Fruit fly (Drosophila melanogaster): ENCODE data around the gene Rab9D.

Rab9D gene

dm6 chrX:10585158-10585634 is 3.7 kb upstream of the Rab9D start, which contains the start of gene spri (continued):
- TF ChIP-seq CG7368 (GFP tag; optimal IDR thresholded peaks at IDR 0.05) (peak; percentile 2), Hr4 (GFP tag; optimal IDR thresholded peaks at IDR 0.05) (peak; percentile 7), CG31627 (GFP tag; optimal IDR thresholded peaks at IDR 0.05) (no peak), ss (GFP tag; optimal IDR thresholded peaks at IDR 0.05) (peak; percentile 58 to 74), Ets21C (GFP tag; optimal IDR thresholded peaks at IDR 0.05) (no peak), fd85E (GFP tag; optimal IDR thresholded peaks at IDR 0.05) (peak; percentile 43), CG6163 (GFP tag; IDR thresholded peaks at IDR 0.05) (peak; percentile 68), CG6276 (GFP tag; optimal IDR thresholded peaks at IDR 0.05) (peak; percentile 83), Sox14 (GFP tag; optimal IDR thresholded peaks at IDR 0.05) (peak; percentile 9), dsx (GFP tag; optimal IDR thresholded peaks at IDR 0.05; ENCODE audit: poor library complexity, severe bottlenecking) (peak; percentile 39), CG10669 (GFP tag; optimal IDR thresholded peaks at IDR 0.05) (peak; percentile 29), net (GFP tag; optimal IDR thresholded peaks at IDR 0.05) (no peak), Ets96B (tag; optimal IDR thresholded peaks at IDR 0.05) (peak; percentile 31), CG11294 (GFP tag; IDR thresholded peaks at IDR 0.05) (no peak), Hr38 (GFP tag; optimal IDR thresholded peaks at IDR 0.05) (no peak), Hr39 (GFP tag; optimal IDR thresholded peaks at IDR 0.05) (no peak), CG6792 (GFP tag; optimal IDR thresholded peaks at IDR 0.05) (no peak), CG8319 (GFP tag; optimal IDR thresholded peaks at IDR 0.05) (peak; percentile 14), Smox (GFP tag; optimal IDR thresholded peaks at IDR 0.05) (no peak), CG8119 (GFP tag; IDR thresholded peaks at IDR 0.05) (peak; percentile 66; the same call in 2 of the 3 replicates), Blimp-1 (GFP tag; optimal IDR thresholded peaks at IDR 0.05) (no peak)

- TF ChIP-seq CG15336 (GFP tag; IDR thresholded peaks at IDR 0.05), result no peak
- no peak for TF ChIP-seq CG11762 (GFP tag; optimal IDR thresholded peaks at IDR 0.05; ENCODE audit: insufficient read depth)
- no peak for TF ChIP-seq fkh (GFP tag; optimal IDR thresholded peaks at IDR 0.05)
- no peak for TF ChIP-seq topi (GFP tag; optimal IDR thresholded peaks at IDR 0.05)
- no peak for TF ChIP-seq CG8319 (GFP tag; optimal IDR thresholded peaks at IDR 0.05)
- TF ChIP-seq svp (GFP tag), result no peak
- TF ChIP-seq CG6163 (GFP tag; IDR thresholded peaks at IDR 0.05), result no peak
- TF ChIP-seq CG3032 (tag; optimal IDR thresholded peaks at IDR 0.05), result no peak
- no peak for TF ChIP-seq CG11294 (GFP tag; IDR thresholded peaks at IDR 0.05)
- TF ChIP-seq lz (GFP tag; optimal IDR thresholded peaks at IDR 0.05), result no peak
- TF ChIP-seq Eip75B (GFP tag; optimal IDR thresholded peaks at IDR 0.05), result no peak
- TF ChIP-seq CG3919 (GFP tag; optimal IDR thresholded peaks at IDR 0.05), result no peak
- no peak for TF ChIP-seq acj6 (GFP tag; optimal IDR thresholded peaks at IDR 0.05)
- TF ChIP-seq Hr38 (GFP tag; optimal IDR thresholded peaks at IDR 0.05), result no peak
- TF ChIP-seq ss (GFP tag; optimal IDR thresholded peaks at IDR 0.05), result no peak
- TF ChIP-seq pdm3 (GFP tag; optimal IDR thresholded peaks at IDR 0.05), result no peak
- TF ChIP-seq CG31627 (GFP tag; optimal IDR thresholded peaks at IDR 0.05), result no peak
- TF ChIP-seq esn (GFP tag; optimal IDR thresholded peaks at IDR 0.05), result no peak
- no peak for TF ChIP-seq eg (GFP tag; IDR thresholded peaks at IDR 0.05)
Observed at dm6 chrX:10586173-10586572, 2.7 kb upstream of the Rab9D start.

dm6 chrX:10587445-10587844 is 1.4 kb upstream of the Rab9D start:
- TF ChIP-seq CG6854 (GFP tag; optimal IDR thresholded peaks at IDR 0.05), result no peak
- no peak for TF ChIP-seq CG8319 (GFP tag; optimal IDR thresholded peaks at IDR 0.05)
- peak; percentile 66 for TF ChIP-seq topi (GFP tag; optimal IDR thresholded peaks at IDR 0.05)
- peak; percentile 67 for TF ChIP-seq CG10631 (GFP tag; optimal IDR thresholded peaks at IDR 0.05)
- peak; percentile 67 for TF ChIP-seq CG10669 (GFP tag; optimal IDR thresholded peaks at IDR 0.05)
- no peak for TF ChIP-seq Eip75B (GFP tag; optimal IDR thresholded peaks at IDR 0.05)
- TF ChIP-seq fd59A (GFP tag; optimal IDR thresholded peaks at IDR 0.05), result peak; percentile 54
- TF ChIP-seq Met (GFP tag; optimal IDR thresholded peaks at IDR 0.05), result no peak
- peak; percentile 84 for TF ChIP-seq eg (GFP tag; IDR thresholded peaks at IDR 0.05)
- TF ChIP-seq CG8119 (GFP tag; IDR thresholded peaks at IDR 0.05), result peak; percentile 77
- TF ChIP-seq CG6163 (GFP tag; IDR thresholded peaks at IDR 0.05), result peak; percentile 82
- TF ChIP-seq esn (GFP tag; optimal IDR thresholded peaks at IDR 0.05), result peak; percentile 61
- peak; percentile 80 for TF ChIP-seq svp (GFP tag)
- peak; percentile 65 for TF ChIP-seq achi (GFP tag; optimal IDR thresholded peaks at IDR 0.05)
- peak; percentile 45 for TF ChIP-seq CG11902 (GFP tag; optimal IDR thresholded peaks at IDR 0.05)
- TF ChIP-seq OdsH (GFP tag; optimal IDR thresholded peaks at IDR 0.05), result no peak
- TF ChIP-seq Smox (GFP tag; optimal IDR thresholded peaks at IDR 0.05), result no peak
- TF ChIP-seq Gug (GFP tag; IDR thresholded peaks at IDR 0.05), result peak; percentile 81
- TF ChIP-seq Hr39 (GFP tag; optimal IDR thresholded peaks at IDR 0.05), result peak; percentile 70
- no peak for TF ChIP-seq CG4318 (GFP tag; optimal IDR thresholded peaks at IDR 0.05)
- TF ChIP-seq CG16779 (tag; optimal IDR thresholded peaks at IDR 0.05), result peak; percentile 58
- no peak for TF ChIP-seq Blimp-1 (GFP tag; optimal IDR thresholded peaks at IDR 0.05)
- peak; percentile 71 for TF ChIP-seq Sox14 (GFP tag; optimal IDR thresholded peaks at IDR 0.05)
- TF ChIP-seq Sox102F (GFP tag; optimal IDR thresholded peaks at IDR 0.05), result no peak
- TF ChIP-seq CG11762 (GFP tag; optimal IDR thresholded peaks at IDR 0.05; ENCODE audit: insufficient read depth), result no peak
- peak; percentile 26 for TF ChIP-seq Lpt (GFP tag; optimal IDR thresholded peaks at IDR 0.05)
- TF ChIP-seq CG34406 (GFP tag; optimal IDR thresholded peaks at IDR 0.05), result peak; percentile 34
- peak; percentile 73 for TF ChIP-seq CG3919 (GFP tag; optimal IDR thresholded peaks at IDR 0.05)

Data from whole organism, prepupa.